Fruit fly (Drosophila melanogaster) whole organism, embryonic: ENCODE measurements around the gene Adgf-D.
A peak's percentile ranks its signal among the peaks of the same experiment; 100 is the strongest.

ENCODE experiments used
- ATbp ChIP-seq: fragments of 200-800 bp; sonication (Bioruptor generic); optimal IDR thresholded peaks from 2 replicates; lab custom pipeline; 2017; ENCODE audit warnings: missing biosample characterization, mild to moderate bottlenecking, missing genetic modification characterization, missing genetic modification reagents
- Ada2b ChIP-seq: fragments of 200-800 bp; sonication (Bioruptor generic); IDR thresholded peaks from 2 replicates; pipeline ENCODE4 v1.3.6; 2022; ENCODE audit warnings: missing biosample characterization, missing genetic modification characterization
- B-H1 ChIP-seq: fragments of 200-800 bp; sonication (Bioruptor generic); IDR thresholded peaks from 3 replicates; pipeline ENCODE4 v1.3.6; 2022; ENCODE audit warnings: missing biosample characterization, missing genetic modification characterization
- Blimp-1 ChIP-seq: fragments of 200-800 bp; sonication (Bioruptor generic); optimal IDR thresholded peaks from 3 replicates; lab custom pipeline; 2018; ENCODE audit warnings: missing biosample characterization, missing genetic modification characterization, mild to moderate bottlenecking, moderate library complexity, missing genetic modification reagents
- CG11696 ChIP-seq: fragments of 200-800 bp; sonication (Bioruptor generic); IDR thresholded peaks from 2 replicates; pipeline ENCODE4 v1.3.6; 2022; ENCODE audit warnings: missing biosample characterization, missing genetic modification characterization
- CG11723 ChIP-seq: fragments of 200-800 bp; sonication (Bioruptor generic); optimal IDR thresholded peaks from 2 replicates; lab custom pipeline; 2017; ENCODE audit warnings: missing biosample characterization, mild to moderate bottlenecking, missing genetic modification characterization
- CG12071 ChIP-seq: fragments of 200-800 bp; sonication (Bioruptor generic); optimal IDR thresholded peaks from 3 replicates; lab custom pipeline; 2018; ENCODE audit warnings: missing biosample characterization, mild to moderate bottlenecking, missing genetic modification characterization
- CG13123 ChIP-seq: fragments of 200-800 bp; sonication (Bioruptor generic); optimal IDR thresholded peaks from 2 replicates; lab custom pipeline; 2016; ENCODE audit warnings: missing biosample characterization, missing genetic modification characterization
- CG14050 ChIP-seq: fragments of 200-800 bp; sonication (Bioruptor generic); IDR thresholded peaks from 3 replicates; pipeline ENCODE4 v1.3.6; 2022; ENCODE audit warnings: missing biosample characterization, missing genetic modification characterization
- CG15601 ChIP-seq: fragments of 200-800 bp; sonication (Bioruptor generic); optimal IDR thresholded peaks from 3 replicates; lab custom pipeline; 2019; ENCODE audit warnings: missing biosample characterization, mild to moderate bottlenecking, missing genetic modification characterization, moderate library complexity
- CG17802 ChIP-seq: fragments of 200-800 bp; sonication (Bioruptor generic); optimal IDR thresholded peaks from 2 replicates; lab custom pipeline; 2018; ENCODE audit warnings: missing biosample characterization, mild to moderate bottlenecking, missing genetic modification characterization, moderate library complexity
- CG18599 ChIP-seq: fragments of 200-800 bp; sonication (Bioruptor generic); optimal IDR thresholded peaks from 3 replicates; lab custom pipeline; 2017; ENCODE audit warnings: missing biosample characterization, missing genetic modification characterization, mild to moderate bottlenecking, moderate library complexity, missing genetic modification reagents
- CG30431 ChIP-seq: fragments of 200-800 bp; sonication (Bioruptor generic); optimal IDR thresholded peaks from 2 replicates; lab custom pipeline; 2017; ENCODE audit warnings: missing biosample characterization, missing genetic modification characterization
- CG32532 ChIP-seq: fragments of 200-800 bp; sonication (Bioruptor generic); IDR thresholded peaks from 2 replicates; pipeline ENCODE4 v1.3.6; 2022; ENCODE audit warnings: missing biosample characterization, missing genetic modification characterization
- CG3407 ChIP-seq: fragments of 200-800 bp; sonication (Bioruptor generic); optimal IDR thresholded peaks from 2 replicates; lab custom pipeline; 2018; ENCODE audit warnings: missing biosample characterization, mild to moderate bottlenecking, missing genetic modification characterization
- CG4617 ChIP-seq: fragments of 200-800 bp; sonication (Bioruptor generic); optimal IDR thresholded peaks from 3 replicates; lab custom pipeline; 2016; ENCODE audit warnings: missing biosample characterization, missing genetic modification characterization, borderline replicate concordance
- CG4707 ChIP-seq: fragments of 200-800 bp; sonication (Bioruptor generic); optimal IDR thresholded peaks from 2 replicates; lab custom pipeline; 2018; ENCODE audit warnings: missing biosample characterization, mild to moderate bottlenecking, missing genetic modification characterization, moderate library complexity
- CG4730 ChIP-seq: fragments of 200-800 bp; sonication (Bioruptor generic); IDR thresholded peaks from 2 replicates; pipeline ENCODE4 v1.3.6; 2022; ENCODE audit warnings: missing biosample characterization, missing genetic modification characterization
- CG6689 ChIP-seq: fragments of 200-800 bp; sonication (Bioruptor generic); IDR thresholded peaks from 2 replicates; pipeline ENCODE4 v1.3.6; 2022; ENCODE audit warnings: missing biosample characterization, missing genetic modification characterization
- CTCF ChIP-seq: fragments of 200-800 bp; sonication (Bioruptor generic); optimal IDR thresholded peaks from 2 replicates; lab custom pipeline; 2017; ENCODE audit warnings: missing biosample characterization, mild to moderate bottlenecking, missing genetic modification characterization, moderate library complexity
- Chrac-16 ChIP-seq: fragments of 200-800 bp; sonication (Bioruptor generic); optimal IDR thresholded peaks from 3 replicates; lab custom pipeline; 2016; ENCODE audit warnings: missing biosample characterization, missing genetic modification characterization
- CkIIα-i1 ChIP-seq: fragments of 200-800 bp; sonication (Bioruptor generic); IDR thresholded peaks from 2 replicates; pipeline ENCODE4 v1.3.6; 2022; ENCODE audit warnings: missing biosample characterization, missing genetic modification characterization
- CrebB ChIP-seq: fragments of 200-800 bp; sonication (Bioruptor generic); optimal IDR thresholded peaks from 3 replicates; lab custom pipeline; 2018; ENCODE audit warnings: missing biosample characterization, mild to moderate bottlenecking, missing genetic modification characterization
- Dref ChIP-seq: fragments of 200-800 bp; sonication (Bioruptor generic); IDR thresholded peaks from 2 replicates; pipeline ENCODE4 v1.3.6; 2022; ENCODE audit warnings: missing biosample characterization, missing genetic modification characterization
- Ets97D ChIP-seq: fragments of 200-800 bp; sonication (Bioruptor generic); optimal IDR thresholded peaks from 3 replicates; lab custom pipeline; 2016; ENCODE audit warnings: missing biosample characterization, missing genetic modification characterization
- Fer3 ChIP-seq: fragments of 200-800 bp; sonication (Bioruptor generic); optimal IDR thresholded peaks from 2 replicates; lab custom pipeline; 2018; ENCODE audit warnings: missing biosample characterization, mild to moderate bottlenecking, missing genetic modification characterization, moderate library complexity
- Hmx ChIP-seq: fragments of 200-800 bp; sonication (Bioruptor generic); optimal IDR thresholded peaks from 2 replicates; lab custom pipeline; 2016; ENCODE audit warnings: missing biosample characterization, missing genetic modification characterization
- Ptx1 ChIP-seq: fragments of 200-800 bp; sonication (Bioruptor generic); IDR thresholded peaks from 2 replicates; pipeline ENCODE4 v1.3.6; 2022; ENCODE audit warnings: missing biosample characterization, missing genetic modification characterization
- Sox102F ChIP-seq: fragments of 200-800 bp; sonication (Bioruptor generic); optimal IDR thresholded peaks from 2 replicates; lab custom pipeline; 2018; ENCODE audit warnings: missing biosample characterization, mild to moderate bottlenecking, missing genetic modification characterization, moderate library complexity
- Trl ChIP-seq, 3 experiments: fragments of >200 bp in 2 of 3; fragments of 200-800 bp in 1 of 3; sonication (Bioruptor generic) in 1 of 3; optimal IDR thresholded peaks; 2 replicates in 1 of 3; 3 replicates in 2 of 3; lab custom pipeline; 2016 to 2017; ENCODE audit warnings: missing biosample characterization in 1 of 3, missing genetic modification characterization in 1 of 3
- Vsx1 ChIP-seq: fragments of 200-800 bp; sonication (Bioruptor generic); optimal IDR thresholded peaks from 2 replicates; lab custom pipeline; 2017; ENCODE audit warnings: missing biosample characterization, mild to moderate bottlenecking, missing genetic modification characterization, missing genetic modification reagents
- al ChIP-seq: fragments of 200-800 bp; sonication (Bioruptor generic); IDR thresholded peaks from 2 replicates; pipeline ENCODE4 v1.3.6; 2022; ENCODE audit warnings: missing biosample characterization, missing genetic modification characterization
- amos ChIP-seq: fragments of 200-800 bp; sonication (Bioruptor generic); IDR thresholded peaks from 2 replicates; pipeline ENCODE4 v1.3.6; 2022; ENCODE audit warnings: missing biosample characterization, missing genetic modification characterization; ENCODE audit not compliant: partially characterized antibody
- bcd ChIP-seq: fragments of 200-800 bp; sonication (Bioruptor generic); optimal IDR thresholded peaks from 2 replicates; lab custom pipeline; 2017; ENCODE audit warnings: missing biosample characterization, mild to moderate bottlenecking, missing genetic modification characterization
- cas ChIP-seq: fragments of 200-800 bp; sonication (Bioruptor generic); IDR thresholded peaks from 2 replicates; pipeline ENCODE4 v1.3.6; 2022; ENCODE audit warnings: missing biosample characterization, missing genetic modification characterization
- ci ChIP-seq: fragments of 200-800 bp; sonication (Bioruptor generic); IDR thresholded peaks from 3 replicates; pipeline ENCODE4 v1.3.6; 2022; ENCODE audit warnings: missing biosample characterization, missing genetic modification characterization
- corto ChIP-seq: fragments of 200-800 bp; sonication (Bioruptor generic); optimal IDR thresholded peaks from 2 replicates; lab custom pipeline; 2016; ENCODE audit warnings: missing biosample characterization, mild to moderate bottlenecking, missing genetic modification characterization, moderate library complexity
- crp ChIP-seq, 2 experiments: fragments of 200-800 bp; sonication (Bioruptor generic); optimal IDR thresholded peaks; 2 replicates in 1 of 2; 3 replicates in 1 of 2; lab custom pipeline; 2017; ENCODE audit warnings: missing biosample characterization in 2 of 2, missing genetic modification characterization in 2 of 2, mild to moderate bottlenecking in 1 of 2, moderate library complexity in 1 of 2
- dmrt11E ChIP-seq: fragments of 200-800 bp; sonication (Bioruptor generic); optimal IDR thresholded peaks from 3 replicates; lab custom pipeline; 2018; ENCODE audit warnings: missing biosample characterization, mild to moderate bottlenecking, missing genetic modification characterization, moderate library complexity
- dmrt99B ChIP-seq: fragments of 200-800 bp; sonication (Bioruptor generic); optimal IDR thresholded peaks from 2 replicates; lab custom pipeline; 2018; ENCODE audit warnings: missing biosample characterization, mild to moderate bottlenecking, missing genetic modification characterization, moderate library complexity
- exex ChIP-seq: fragments of 200-800 bp; sonication (Bioruptor generic); optimal IDR thresholded peaks from 4 replicates; lab custom pipeline; 2018; ENCODE audit warnings: missing biosample characterization, mild to moderate bottlenecking, missing genetic modification characterization, moderate library complexity
- kay ChIP-seq: fragments of 200-800 bp; sonication (Bioruptor generic); optimal IDR thresholded peaks from 2 replicates; lab custom pipeline; 2016; ENCODE audit warnings: missing biosample characterization, missing genetic modification characterization
- lilli ChIP-seq: fragments of 200-800 bp; sonication (Bioruptor generic); optimal IDR thresholded peaks from 3 replicates; lab custom pipeline; 2016; ENCODE audit warnings: missing biosample characterization, missing genetic modification characterization
- nau ChIP-seq: fragments of 200-800 bp; sonication (Bioruptor generic); optimal IDR thresholded peaks from 3 replicates; lab custom pipeline; 2017; ENCODE audit warnings: missing biosample characterization, mild to moderate bottlenecking, missing genetic modification characterization, missing genetic modification reagents
- pros ChIP-seq: fragments of 200-800 bp; sonication (Bioruptor generic); optimal IDR thresholded peaks from 3 replicates; lab custom pipeline; 2019; ENCODE audit warnings: missing biosample characterization, mild to moderate bottlenecking, missing genetic modification characterization, moderate library complexity
- sna ChIP-seq: fragments of 200-800 bp; sonication (Bioruptor generic); IDR thresholded peaks from 2 replicates; pipeline ENCODE4 v1.3.6; 2022; ENCODE audit warnings: missing biosample characterization, missing genetic modification characterization; ENCODE audit not compliant: partially characterized antibody
- twi ChIP-seq: fragments of 200-800 bp; optimal IDR thresholded peaks from 2 replicates; lab custom pipeline; 2019; ENCODE audit warnings: missing biosample characterization, mild to moderate bottlenecking, missing genetic modification characterization, moderate library complexity
- unc-4 ChIP-seq: fragments of 200-800 bp; sonication (Bioruptor generic); IDR thresholded peaks from 2 replicates; pipeline ENCODE4 v1.3.6; 2022; ENCODE audit warnings: missing biosample characterization, missing genetic modification characterization; ENCODE audit not compliant: partially characterized antibody
- unpg ChIP-seq: fragments of 200-800 bp; sonication (Bioruptor generic); optimal IDR thresholded peaks from 3 replicates; lab custom pipeline; 2018; ENCODE audit warnings: missing biosample characterization, mild to moderate bottlenecking, missing genetic modification characterization, moderate library complexity
- zen2 ChIP-seq: fragments of 200-800 bp; sonication (Bioruptor generic); IDR thresholded peaks from 3 replicates; pipeline ENCODE4 v1.3.6; 2022; ENCODE audit warnings: missing biosample characterization, missing genetic modification characterization; ENCODE audit not compliant: partially characterized antibody

Gene Adgf-D

DNA sequence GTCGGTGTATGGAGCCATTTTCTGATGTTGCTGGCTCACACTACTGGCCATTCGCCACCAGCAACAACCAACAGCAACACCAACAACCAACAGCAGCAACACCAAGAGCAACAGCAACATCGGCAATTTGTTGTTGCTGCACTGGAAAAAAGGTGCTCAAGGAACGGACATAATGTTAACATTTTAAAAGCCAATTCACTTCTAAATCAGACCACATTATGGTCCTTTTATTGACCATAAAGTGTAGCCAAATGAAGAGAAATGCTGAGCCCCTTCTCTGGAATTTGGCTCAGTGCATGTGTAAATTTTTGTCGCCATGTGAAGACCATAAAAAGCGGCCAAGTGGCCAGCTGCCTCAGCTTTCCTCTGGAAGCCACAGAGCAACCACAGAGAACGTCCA, 11.6 kb upstream of the Adgf-D start (continued):
- TF ChIP-seq CG4707 (GFP tag; lab: Kevin White, UChicago) (no peak), CG3407 (GFP tag; lab: Kevin White, UChicago) (no peak), sna (GFP tag; lab: Robert Waterston, UW) (no peak), exex (tag; lab: Kevin White, UChicago) (no peak), lilli (GFP tag; lab: Kevin White, UChicago) (no peak), CG18599 (GFP tag; lab: Kevin White, UChicago) (no peak), CG12071 (GFP tag; lab: Kevin White, UChicago) (no peak), ci (GFP tag; lab: Robert Waterston, UW) (peak; percentile 71; the same call in 1 of the 3 replicates), CG6689 (GFP tag; lab: Robert Waterston, UW) (peak; percentile 39; the same call in 1 of the 2 replicates), pros (GFP tag; lab: Kevin White, UChicago) (no peak), Hmx (GFP tag; lab: Kevin White, UChicago) (no peak), Sox102F (peak; percentile 17), CG32532 (GFP tag; lab: Robert Waterston, UW) (no peak), cas (GFP tag; lab: Robert Waterston, UW) (no peak), CTCF (GFP tag; lab: Kevin White, UChicago) (no peak), Chrac-16 (GFP tag; lab: Kevin White, UChicago) (no peak), amos (GFP tag; lab: Robert Waterston, UW) (no peak), crp (GFP tag; optimal IDR thresholded peaks at IDR 0.05; lab: Kevin White, UChicago) (no peak), ATbp (GFP tag; lab: Kevin White, UChicago) (peak; percentile 24), Ptx1 (GFP tag; lab: Robert Waterston, UW) (peak; percentile 63), CrebB (tag; lab: Kevin White, UChicago) (no peak), CG30431 (GFP tag; lab: Kevin White, UChicago) (no peak), Ets97D (peak; percentile 7), zen2 (GFP tag; lab: Robert Waterston, UW) (no peak), CG11696 (GFP tag; lab: Robert Waterston, UW) (no peak), CG17802 (no peak), kay (GFP tag; lab: Kevin White, UChicago) (peak; percentile 50), CG13123 (GFP tag; lab: Kevin White, UChicago) (no peak), al (GFP tag; lab: Robert Waterston, UW) (no peak), corto (peak; percentile 1), unc-4 (GFP tag; lab: Robert Waterston, UW) (no peak), unpg (GFP tag; lab: Kevin White, UChicago) (peak; percentile 47), Ada2b (GFP tag; lab: Robert Waterston, UW) (no peak), CG4730 (GFP tag; lab: Robert Waterston, UW) (no peak), Vsx1 (GFP tag; lab: Kevin White, UChicago) (no peak), CG15601 (no peak), dmrt99B (tag; lab: Kevin White, UChicago) (peak; percentile 22), CkIIα-i1 (GFP tag; lab: Robert Waterston, UW) (no peak), nau (no peak), CG4617 (no peak), Trl (optimal IDR thresholded peaks at IDR 0.05; lab: Kevin White, UChicago) (no peak), Trl (GFP tag; optimal IDR thresholded peaks at IDR 0.05; lab: Kevin White, UChicago) (peak; percentile 3), dmrt11E (tag; lab: Kevin White, UChicago) (no peak), CG11723 (GFP tag; lab: Kevin White, UChicago) (no peak), bcd (GFP tag; lab: Kevin White, UChicago) (no peak), twi (no peak), CG14050 (peak; percentile 35; the same call in 1 of the 3 replicates), B-H1 (GFP tag; lab: Robert Waterston, UW) (peak; percentile 25; the same call in 1 of the 3 replicates), Dref (no peak), Blimp-1 (GFP tag; lab: Kevin White, UChicago) (peak; percentile 39), Fer3 (no peak)
